Worm (Caenorhabditis elegans) whole organism, L1 larva: Measurements from ENCODE around the gene Y55F3AM.21.

ENCODE experiments used
- ces-1 ChIP-seq: fragments of 150-350 bp; optimal IDR thresholded peaks from 2 replicates; lab custom pipeline; 2014; ENCODE audit warnings: missing biosample characterization, missing genetic modification reagents, missing genetic modification characterization
- egl-27 ChIP-seq, 2 experiments: fragments of 150-350 bp in 1 of 2; sonication (generic microtip); optimal IDR thresholded peaks; 3 replicates each; lab custom pipeline; 2017 to 2018; ENCODE audit warnings: missing biosample characterization in 2 of 2, missing genetic modification characterization in 2 of 2, missing genetic modification reagents in 2 of 2
- elt-2 ChIP-seq: sonication (generic microtip); optimal IDR thresholded peaks from 2 replicates; lab custom pipeline; 2016; ENCODE audit warnings: missing genetic modification characterization, mild to moderate bottlenecking, inconsistent platforms, missing compliant biosample characterization, missing genetic modification reagents
- elt-3 ChIP-seq, 6 experiments: fragments of 150-350 bp in 1 of 6; sonication (generic microtip); optimal IDR thresholded peaks; 2 replicates each; lab custom pipeline; 2017 to 2018; ENCODE audit warnings: missing biosample characterization in 6 of 6, missing genetic modification characterization in 6 of 6, inconsistent platforms in 1 of 6
- lsy-2 ChIP-seq, 2 experiments: fragments of 150-350 bp; optimal IDR thresholded peaks; 2 replicates each; lab custom pipeline; 2014; ENCODE audit warnings: missing biosample characterization in 2 of 2, missing genetic modification characterization in 2 of 2
- nhr-237 ChIP-seq: fragments of 150-350 bp; optimal IDR thresholded peaks from 2 replicates; lab custom pipeline; 2014; ENCODE audit warnings: missing biosample characterization, missing genetic modification characterization

DNA sequence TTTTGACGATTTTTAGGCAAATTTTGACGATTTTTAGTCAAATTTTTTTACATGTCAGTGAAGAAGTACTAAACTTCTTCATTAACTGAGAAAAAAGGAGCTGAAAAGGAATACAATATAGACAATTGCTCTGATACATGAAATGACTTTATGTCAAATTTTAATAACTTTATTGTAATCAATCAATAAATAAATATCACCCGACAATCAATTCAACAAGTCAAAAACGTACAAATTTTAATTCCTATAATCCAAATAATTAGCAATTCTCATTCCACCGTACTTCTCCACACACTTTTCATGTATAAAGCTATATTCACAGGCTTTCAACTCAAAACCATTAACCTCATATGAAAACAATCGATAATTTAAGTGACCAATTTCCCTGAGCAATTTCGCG is 13.0 kb downstream of the Y55F3AM.21 start:
- TF ChIP-seq nhr-237 (tag; lab: Kevin White, UChicago) = no peak
- no peak for TF ChIP-seq ces-1 (GFP tag; lab: Kevin White, UChicago)
- no peak for TF ChIP-seq elt-3 (tag; optimal IDR thresholded peaks at IDR 0.05; lab: Kevin White, UChicago)
- TF ChIP-seq elt-2 (tag; lab: Kevin White, UChicago) = no peak
- no peak for TF ChIP-seq egl-27 (tag; optimal IDR thresholded peaks at IDR 0.05; lab: Kevin White, UChicago)
- TF ChIP-seq lsy-2 (tag; optimal IDR thresholded peaks at IDR 0.05; lab: Kevin White, UChicago) = no peak
